Fruit fly (Drosophila melanogaster) whole organism, wandering third instar larva: ENCODE results near the gene GstD7.

Source experiments
- Abd-B ChIP-seq: fragments of >200 bp; optimal IDR thresholded peaks from 2 replicates; lab custom pipeline; 2017; ENCODE audit warnings: missing biosample characterization, missing genetic modification characterization
- CG32264 ChIP-seq: fragments of 200-800 bp; sonication (Bioruptor generic); optimal IDR thresholded peaks from 2 replicates; lab custom pipeline; 2016; ENCODE audit warnings: missing biosample characterization, missing genetic modification characterization
- CG9705 ChIP-seq: fragments of 200-800 bp; sonication (Bioruptor generic); optimal IDR thresholded peaks from 2 replicates; lab custom pipeline; 2018; ENCODE audit warnings: missing biosample characterization, mild to moderate bottlenecking, missing genetic modification characterization
- CrebA ChIP-seq: fragments of 200-800 bp; sonication (Bioruptor generic); optimal IDR thresholded peaks from 2 replicates; lab custom pipeline; 2016; ENCODE audit warnings: missing biosample characterization, mild to moderate bottlenecking, missing genetic modification characterization, borderline replicate concordance
- Dfd ChIP-seq: fragments of >200 bp; optimal IDR thresholded peaks from 2 replicates; lab custom pipeline; 2017; ENCODE audit warnings: missing biosample characterization, missing genetic modification characterization
- Dif ChIP-seq: fragments of 200-275, 200-300 bp; sonication (Bioruptor generic); optimal IDR thresholded peaks from 2 replicates; lab custom pipeline; 2018; ENCODE audit warnings: missing biosample characterization, missing genetic modification characterization; ENCODE audit not compliant: partially characterized antibody
- GATAd ChIP-seq: sonication (Bioruptor generic); optimal IDR thresholded peaks from 2 replicates; lab custom pipeline; 2016; ENCODE audit warnings: missing biosample characterization, missing genetic modification characterization
- HLH106 ChIP-seq: fragments of 200-800 bp; optimal IDR thresholded peaks from 3 replicates; lab custom pipeline; 2019; ENCODE audit warnings: missing biosample characterization, mild to moderate bottlenecking, missing genetic modification characterization, moderate library complexity
- Hnf4 ChIP-seq: fragments of 200-800 bp; sonication (Bioruptor generic); optimal IDR thresholded peaks from 2 replicates; lab custom pipeline; 2016; ENCODE audit warnings: missing biosample characterization, mild to moderate bottlenecking, missing genetic modification characterization
- Hr83 ChIP-seq: fragments of 200-300 bp; sonication (Bioruptor generic); optimal IDR thresholded peaks from 2 replicates; lab custom pipeline; 2016; ENCODE audit warnings: missing biosample characterization, mild to moderate bottlenecking, missing genetic modification characterization, moderate library complexity; ENCODE audit not compliant: poor library complexity, severe bottlenecking
- Jra ChIP-seq: sonication (Bioruptor generic); optimal IDR thresholded peaks from 2 replicates; lab custom pipeline; 2016; ENCODE audit warnings: missing biosample characterization, missing genetic modification characterization
- Mio ChIP-seq: sonication (Bioruptor generic); optimal IDR thresholded peaks from 2 replicates; lab custom pipeline; 2016; ENCODE audit warnings: missing biosample characterization, missing genetic modification characterization
- OdsH ChIP-seq: fragments of 200-800 bp; sonication (Bioruptor generic); optimal IDR thresholded peaks from 2 replicates; lab custom pipeline; 2016; ENCODE audit warnings: missing biosample characterization, mild to moderate bottlenecking, missing genetic modification characterization
- Rel ChIP-seq, 2 experiments: fragments of 200-800 bp; sonication (Bioruptor generic) in 1 of 2; optimal IDR thresholded peaks; 2 replicates in 1 of 2; 3 replicates in 1 of 2; lab custom pipeline; 2016 to 2019; ENCODE audit warnings: mild to moderate bottlenecking in 2 of 2, missing biosample characterization in 2 of 2, missing genetic modification characterization in 2 of 2, moderate library complexity in 1 of 2
- Sp1 ChIP-seq: fragments of 200-800 bp; sonication (Bioruptor generic); optimal IDR thresholded peaks from 3 replicates; lab custom pipeline; 2019; ENCODE audit warnings: missing biosample characterization, mild to moderate bottlenecking, missing genetic modification characterization, moderate library complexity
- brk ChIP-seq: fragments of 200-800 bp; sonication (Bioruptor generic); optimal IDR thresholded peaks from 2 replicates; lab custom pipeline; 2016; ENCODE audit warnings: missing biosample characterization, mild to moderate bottlenecking, missing genetic modification characterization
- dl ChIP-seq, 2 experiments: fragments of 175-275, 200-275 bp in 1 of 2; fragments of 200-275 bp in 1 of 2; sonication (Bioruptor generic); optimal IDR thresholded peaks; lab custom pipeline; 2018; ENCODE audit warnings: mild to moderate bottlenecking in 2 of 2, missing biosample characterization in 2 of 2, missing genetic modification characterization in 2 of 2, moderate library complexity in 2 of 2; ENCODE audit not compliant: partially characterized antibody in 2 of 2, insufficient read depth in 1 of 2
- dmrt93B ChIP-seq: fragments of 200-800 bp; sonication (Bioruptor generic); optimal IDR thresholded peaks from 2 replicates; lab custom pipeline; 2018; ENCODE audit warnings: missing biosample characterization, mild to moderate bottlenecking, missing genetic modification characterization
- dsf ChIP-seq: sonication (Bioruptor generic); optimal IDR thresholded peaks from 2 replicates; lab custom pipeline; 2016; ENCODE audit warnings: missing biosample characterization, missing genetic modification characterization, borderline replicate concordance
- foxo ChIP-seq, 2 experiments: fragments of 200-800 bp; sonication (Bioruptor generic); optimal IDR thresholded peaks; 2 replicates in 1 of 2; 3 replicates in 1 of 2; lab custom pipeline; 2016 to 2017; ENCODE audit warnings: missing biosample characterization in 2 of 2, missing genetic modification characterization in 2 of 2
- fru ChIP-seq: fragments of 200-800 bp; sonication (Bioruptor generic); optimal IDR thresholded peaks from 3 replicates; lab custom pipeline; 2016; ENCODE audit warnings: missing biosample characterization, mild to moderate bottlenecking, missing genetic modification characterization
- h ChIP-seq: fragments of 200-800 bp; sonication (Bioruptor generic); optimal IDR thresholded peaks from 3 replicates; lab custom pipeline; 2016; ENCODE audit warnings: missing biosample characterization, mild to moderate bottlenecking, missing genetic modification characterization
- lola ChIP-seq: fragments of >200 bp; optimal IDR thresholded peaks from 2 replicates; lab custom pipeline; 2017; ENCODE audit warnings: missing biosample characterization, missing genetic modification characterization
- pan ChIP-seq: fragments of >200 bp; optimal IDR thresholded peaks from 2 replicates; lab custom pipeline; 2017
- psq ChIP-seq: fragments of 200-800 bp; sonication (Bioruptor generic); optimal IDR thresholded peaks from 3 replicates; lab custom pipeline; 2017; ENCODE audit warnings: missing biosample characterization, mild to moderate bottlenecking, missing genetic modification characterization, moderate library complexity
- sv ChIP-seq: fragments of 200-800 bp; sonication (Bioruptor generic); optimal IDR thresholded peaks from 3 replicates; lab custom pipeline; 2016; ENCODE audit warnings: missing biosample characterization, missing genetic modification characterization
- tai ChIP-seq: sonication (Bioruptor generic); optimal IDR thresholded peaks from 2 replicates; lab custom pipeline; 2016; ENCODE audit warnings: missing biosample characterization, missing genetic modification characterization
- usp ChIP-seq: fragments of >200 bp; optimal IDR thresholded peaks from 2 replicates; lab custom pipeline; 2017; ENCODE audit warnings: missing biosample characterization, missing genetic modification characterization
- woc ChIP-seq: sonication (Bioruptor generic); optimal IDR thresholded peaks from 2 replicates; lab custom pipeline; 2016; ENCODE audit warnings: missing biosample characterization, mild to moderate bottlenecking, missing genetic modification characterization

GstD7 gene

dm6 chr3R:12371671-12372070, 6.6 kb upstream of the GstD7 start, which contains the start of gene GstD2:
TSS of gene GstD2 (plus strand) at chr3R:12371971.
- TF ChIP-seq usp (GFP tag; lab: Kevin White, UChicago) (no peak), GATAd (no peak), woc (GFP tag; lab: Kevin White, UChicago) (no peak), Hr83 (no peak), Rel (GFP tag; optimal IDR thresholded peaks at IDR 0.05; lab: Kevin White, UChicago) (no peak), Rel (tag; optimal IDR thresholded peaks at IDR 0.05; lab: Kevin White, UChicago) (no peak), OdsH (GFP tag; lab: Kevin White, UChicago) (no peak), lola (GFP tag; lab: Kevin White, UChicago) (no peak), Dfd (GFP tag; lab: Kevin White, UChicago) (no peak), dsf (no peak), dmrt93B (no peak), pan (no peak), Mio (GFP tag; lab: Kevin White, UChicago) (no peak), CG32264 (GFP tag; lab: Kevin White, UChicago) (no peak), tai (GFP tag; lab: Kevin White, UChicago) (no peak), brk (GFP tag; lab: Kevin White, UChicago) (no peak), sv (GFP tag; lab: Kevin White, UChicago) (no peak), foxo (GFP tag; optimal IDR thresholded peaks at IDR 0.05; lab: Kevin White, UChicago) (no peak)
- TF ChIP-seq, all 38 proteins: peak for 0

- TF ChIP-seq HLH106 (tag; lab: Kevin White, UChicago) (no peak), lola (GFP tag; lab: Kevin White, UChicago) (no peak), CrebA (GFP tag; lab: Kevin White, UChicago) (no peak), dl (GFP tag; optimal IDR thresholded peaks at IDR 0.05; lab: Kevin White, UChicago; ENCODE audit: insufficient read depth in 1 of 2, partially characterized antibody in 2 of 2) (no peak), Sp1 (GFP tag; lab: Kevin White, UChicago) (no peak), Dif (no peak), Hnf4 (GFP tag; lab: Kevin White, UChicago) (no peak), Rel (GFP tag; optimal IDR thresholded peaks at IDR 0.05; lab: Kevin White, UChicago) (no peak), Rel (tag; optimal IDR thresholded peaks at IDR 0.05; lab: Kevin White, UChicago) (no peak), Abd-B (GFP tag; lab: Kevin White, UChicago) (no peak), psq (GFP tag; lab: Kevin White, UChicago) (no peak), Hr83 (no peak), h (no peak), sv (GFP tag; lab: Kevin White, UChicago) (no peak), pan (no peak), foxo (GFP tag; optimal IDR thresholded peaks at IDR 0.05; lab: Kevin White, UChicago) (no peak), fru (GFP tag; lab: Kevin White, UChicago) (no peak), GATAd (no peak)
Observed at dm6 chr3R:12372800-12373199, 5.5 kb upstream of the GstD7 start, which contains the start of gene GstD3. TSS of gene GstD3 (plus strand) at chr3R:12373068.

dm6 chr3R:12373800-12374199, 4.5 kb upstream of the GstD7 start, which contains the start of gene GstD4:
TSS of gene GstD4 (plus strand) at chr3R:12374100.
- TF ChIP-seq sv (GFP tag; lab: Kevin White, UChicago), result no peak
- TF ChIP-seq Jra (GFP tag; lab: Kevin White, UChicago), result no peak
- TF ChIP-seq, all 38 proteins: peak for 0

dm6 chr3R:12375258-12375783, 3.0 kb upstream of the GstD7 start, which contains the start of gene GstD5:
TSS of gene GstD5 (plus strand) at chr3R:12375733.
- TF ChIP-seq Dfd (GFP tag; lab: Kevin White, UChicago) (no peak), dl (GFP tag; optimal IDR thresholded peaks at IDR 0.05; lab: Kevin White, UChicago; ENCODE audit: insufficient read depth in 1 of 2, partially characterized antibody in 2 of 2) (no peak)
- TF ChIP-seq, all 38 proteins: peak for 0

- TF ChIP-seq Hr83 (no peak), OdsH (GFP tag; lab: Kevin White, UChicago) (no peak), CG9705 (no peak)
Observed at dm6 chr3R:12376828-12377227, 1.5 kb upstream of the GstD7 start, which contains the start of gene GstD6. TSS of gene GstD6 (plus strand) at chr3R:12377128.
